Fruit fly (Drosophila melanogaster): ENCODE data around the gene Sol1.
A peak's percentile ranks its signal among the peaks of the same experiment; 100 is the strongest.

Gene Sol1

DNA sequence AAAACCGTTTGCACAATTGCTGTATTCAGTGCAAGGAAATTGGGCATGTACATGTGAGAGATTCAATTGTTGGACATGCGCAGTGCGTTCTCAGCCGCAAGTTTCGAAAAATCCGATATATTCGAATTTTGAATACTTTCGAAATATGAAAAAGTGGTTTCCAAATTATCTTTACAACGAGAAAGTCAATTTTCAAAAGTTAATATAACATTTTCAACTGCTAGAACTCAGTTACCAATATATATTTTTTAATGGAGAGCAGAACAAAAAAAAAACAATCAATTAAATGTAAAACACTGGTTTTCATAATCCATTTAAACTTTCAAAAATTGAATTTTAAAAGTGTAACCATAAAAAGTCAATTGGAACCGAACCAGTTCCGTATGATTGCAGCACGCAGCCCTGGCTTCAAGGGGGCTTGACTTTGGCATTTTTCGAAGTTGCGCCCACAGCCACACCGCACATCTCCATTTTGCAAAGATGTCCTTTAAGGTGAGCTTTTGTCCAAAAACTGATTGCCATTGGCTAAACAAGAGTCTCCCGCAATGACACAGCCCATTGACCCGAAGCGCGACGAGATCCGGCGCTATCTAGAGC is 36.4 kb downstream of the Sol1 start, which contains the start of the genes Scgbeta and CG17202 (continued):
- TF ChIP-seq zfh1 (GFP tag; IDR thresholded peaks at IDR 0.05): no peak
- TF ChIP-seq caup (GFP tag; optimal IDR thresholded peaks at IDR 0.05; ENCODE audit: severe bottlenecking): no peak
- peak; percentile 72 for TF ChIP-seq E2f2 (GFP tag; IDR thresholded peaks at IDR 0.05)
- TF ChIP-seq sna (GFP tag; IDR thresholded peaks at IDR 0.05; ENCODE audit: partially characterized antibody): no peak
- TF ChIP-seq CG12942 (GFP tag; optimal IDR thresholded peaks at IDR 0.05): no peak
- TF ChIP-seq so (GFP tag; IDR thresholded peaks at IDR 0.05): 0 out of 3 replicates have a peak, but pooled peaks have one; percentile 35
- TF ChIP-seq bcd (GFP tag; optimal IDR thresholded peaks at IDR 0.05): no peak
- no peak for TF ChIP-seq Hand (GFP tag; optimal IDR thresholded peaks at IDR 0.05)
- no peak for TF ChIP-seq CG18011 (GFP tag; optimal IDR thresholded peaks at IDR 0.05)
- TF ChIP-seq CG13894 (tag; optimal IDR thresholded peaks at IDR 0.05): no peak
- TF ChIP-seq CG12155 (GFP tag; optimal IDR thresholded peaks at IDR 0.05): no peak
- no peak for TF ChIP-seq sob (GFP tag; IDR thresholded peaks at IDR 0.05)
- TF ChIP-seq cad (GFP tag; optimal IDR thresholded peaks at IDR 0.05): no peak
- no peak for TF ChIP-seq CG4820 (GFP tag; optimal IDR thresholded peaks at IDR 0.05)
- TF ChIP-seq sr (GFP tag; IDR thresholded peaks at IDR 0.05): no peak
- no peak for TF ChIP-seq CG4707 (GFP tag; optimal IDR thresholded peaks at IDR 0.05)
- no peak for TF ChIP-seq CG11093 (GFP tag; IDR thresholded peaks at IDR 0.05)
- no peak for TF ChIP-seq Spps (tag; optimal IDR thresholded peaks at IDR 0.05)
- TF ChIP-seq ATbp (GFP tag; optimal IDR thresholded peaks at IDR 0.05): no peak
- no peak for TF ChIP-seq Blimp-1 (GFP tag; optimal IDR thresholded peaks at IDR 0.05)
- TF ChIP-seq CG15696 (tag; optimal IDR thresholded peaks at IDR 0.05): no peak
- no peak for TF ChIP-seq Kr (GFP tag; optimal IDR thresholded peaks at IDR 0.05)
- TF ChIP-seq tll (GFP tag; optimal IDR thresholded peaks at IDR 0.05): peak in 1 of 2 experiments; percentile 44
- TF ChIP-seq sima (GFP tag; optimal IDR thresholded peaks at IDR 0.05): no peak
- no peak for TF ChIP-seq zf30C (GFP tag; optimal IDR thresholded peaks at IDR 0.05)
- TF ChIP-seq CG13287 (GFP tag; IDR thresholded peaks at IDR 0.05; ENCODE audit: partially characterized antibody): no peak
- TF ChIP-seq usp (GFP tag; optimal IDR thresholded peaks at IDR 0.05): no peak
- peak; percentile 89 for TF ChIP-seq row (GFP tag; IDR thresholded peaks at IDR 0.05)
- TF ChIP-seq pita (GFP tag; optimal IDR thresholded peaks at IDR 0.05): no peak
- no peak for TF ChIP-seq CG2129 (GFP tag; IDR thresholded peaks at IDR 0.05; ENCODE audit: partially characterized antibody)
- no peak for TF ChIP-seq CG1792 (GFP tag; optimal IDR thresholded peaks at IDR 0.05)
- TF ChIP-seq CG6272 (GFP tag; IDR thresholded peaks at IDR 0.05): no peak
- TF ChIP-seq bsh (GFP tag; optimal IDR thresholded peaks at IDR 0.05): no peak
- TF ChIP-seq CG6791 (GFP tag; IDR thresholded peaks at IDR 0.05; ENCODE audit: partially characterized antibody): no peak
- peak; percentile 37 for TF ChIP-seq CG30403 (GFP tag; optimal IDR thresholded peaks at IDR 0.05)
- no peak for TF ChIP-seq luna (GFP tag; optimal IDR thresholded peaks at IDR 0.05)
- peak; percentile 41 for TF ChIP-seq Xbp1 (GFP tag; optimal IDR thresholded peaks at IDR 0.05)
- TF ChIP-seq CG12769 (tag; optimal IDR thresholded peaks at IDR 0.05): no peak
- TF ChIP-seq CG13296 (GFP tag; optimal IDR thresholded peaks at IDR 0.05): no peak
- TF ChIP-seq NFAT (GFP tag; IDR thresholded peaks at IDR 0.05): no peak
- TF ChIP-seq CG8388 (GFP tag; optimal IDR thresholded peaks at IDR 0.05): no peak
- no peak for TF ChIP-seq CG2678 (tag; optimal IDR thresholded peaks at IDR 0.05)
- TF ChIP-seq chinmo (GFP tag; IDR thresholded peaks at IDR 0.05; ENCODE audit: partially characterized antibody): no peak
- no peak for TF ChIP-seq unpg (GFP tag; optimal IDR thresholded peaks at IDR 0.05)
- no peak for TF ChIP-seq Antp (GFP tag; optimal IDR thresholded peaks at IDR 0.05)
- TF ChIP-seq CG14014 (GFP tag; IDR thresholded peaks at IDR 0.05): peak; percentile 35; the same call in 1 of the 2 replicates
- TF ChIP-seq peb (GFP tag; IDR thresholded peaks at IDR 0.05): no peak
- TF ChIP-seq ind (GFP tag; optimal IDR thresholded peaks at IDR 0.05): no peak
- no peak for TF ChIP-seq sqz (GFP tag; optimal IDR thresholded peaks at IDR 0.05)
- TF ChIP-seq dpn (GFP tag; optimal IDR thresholded peaks at IDR 0.05): peak in 1 of 2 experiments; percentile 17

All from whole organism, embryonic.